Fruit fly (Drosophila melanogaster): ENCODE measurements around the gene CG6656.

The CG6656 gene

DNA sequence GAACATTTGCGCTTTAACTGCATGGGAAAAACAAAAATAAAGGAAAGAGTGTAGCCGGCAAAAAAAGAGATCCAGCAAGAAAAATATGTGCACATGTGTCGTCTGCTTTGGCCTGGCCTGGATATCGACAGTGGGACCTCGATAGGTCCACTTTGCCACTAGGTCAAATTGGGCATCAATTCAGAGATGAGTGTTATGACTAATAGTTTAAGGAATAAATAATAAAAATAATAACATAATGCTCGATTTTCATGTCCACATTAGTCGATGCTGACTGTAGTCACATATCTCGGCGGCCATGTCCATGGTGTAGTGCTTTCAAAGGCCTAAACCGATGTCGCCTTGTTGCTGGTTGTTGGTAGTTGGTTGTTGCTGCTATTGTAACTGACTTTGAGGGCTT lies 22.5 kb downstream of the CG6656 start (continued):
- peak; percentile 6 for TF ChIP-seq Hr38 (GFP tag; optimal IDR thresholded peaks at IDR 0.05)
- TF ChIP-seq CG31627 (GFP tag; optimal IDR thresholded peaks at IDR 0.05) = peak; percentile 87
- TF ChIP-seq Gug (GFP tag; IDR thresholded peaks at IDR 0.05) = peak; percentile 94
- TF ChIP-seq CG6808 (GFP tag; optimal IDR thresholded peaks at IDR 0.05) = peak; percentile 96
- TF ChIP-seq fd85E (GFP tag; optimal IDR thresholded peaks at IDR 0.05) = peak; percentile 76
- TF ChIP-seq CG9139 (GFP tag; optimal IDR thresholded peaks at IDR 0.05) = peak; percentile 93
- peak; percentile 96 for TF ChIP-seq CG3032 (tag; optimal IDR thresholded peaks at IDR 0.05)
- TF ChIP-seq CG10631 (GFP tag; optimal IDR thresholded peaks at IDR 0.05) = peak; percentile 98
- TF ChIP-seq Sox15 (GFP tag; optimal IDR thresholded peaks at IDR 0.05) = peak; percentile 81
- peak; percentile 90 for TF ChIP-seq dac (GFP tag; optimal IDR thresholded peaks at IDR 0.05)
- peak; percentile 63 for TF ChIP-seq Blimp-1 (GFP tag; optimal IDR thresholded peaks at IDR 0.05)
- peak; percentile 90 for TF ChIP-seq CG11762 (GFP tag; optimal IDR thresholded peaks at IDR 0.05; ENCODE audit: insufficient read depth)
- peak; percentile 98 for TF ChIP-seq CG15336 (GFP tag; IDR thresholded peaks at IDR 0.05)
- peak; percentile 95 for TF ChIP-seq spab (GFP tag; optimal IDR thresholded peaks at IDR 0.05)
- TF ChIP-seq OdsH (GFP tag; optimal IDR thresholded peaks at IDR 0.05) = peak; percentile 95
- TF ChIP-seq CG32006 (GFP tag; optimal IDR thresholded peaks at IDR 0.05) = peak; percentile 96

DNA sequence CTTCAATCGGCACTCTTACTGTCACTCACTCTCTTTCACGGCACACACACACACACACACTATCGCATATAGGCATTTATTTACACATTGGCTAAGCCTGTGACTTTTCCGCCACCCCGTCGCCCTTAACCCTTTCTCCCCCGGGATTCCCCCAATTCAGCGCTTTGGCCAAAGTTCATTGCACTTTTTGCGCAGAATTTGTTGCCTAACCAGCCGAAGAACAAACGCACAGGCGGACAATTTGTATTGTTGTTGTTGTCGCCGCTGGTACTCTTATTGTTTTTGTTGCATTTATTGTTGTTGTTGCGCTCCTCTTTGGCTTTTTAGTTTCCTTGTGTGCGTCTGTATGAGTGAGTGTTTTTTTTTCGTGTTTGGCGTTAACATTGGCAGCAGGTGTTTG lies 23.7 kb downstream of the CG6656 start:
- no peak for TF ChIP-seq vri (GFP tag; optimal IDR thresholded peaks at IDR 0.05)
- no peak for TF ChIP-seq pdm3 (GFP tag; optimal IDR thresholded peaks at IDR 0.05)
- no peak for TF ChIP-seq net (GFP tag; optimal IDR thresholded peaks at IDR 0.05)
- no peak for TF ChIP-seq Gug (GFP tag; IDR thresholded peaks at IDR 0.05)
- no peak for TF ChIP-seq Blimp-1 (GFP tag; optimal IDR thresholded peaks at IDR 0.05)

DNA sequence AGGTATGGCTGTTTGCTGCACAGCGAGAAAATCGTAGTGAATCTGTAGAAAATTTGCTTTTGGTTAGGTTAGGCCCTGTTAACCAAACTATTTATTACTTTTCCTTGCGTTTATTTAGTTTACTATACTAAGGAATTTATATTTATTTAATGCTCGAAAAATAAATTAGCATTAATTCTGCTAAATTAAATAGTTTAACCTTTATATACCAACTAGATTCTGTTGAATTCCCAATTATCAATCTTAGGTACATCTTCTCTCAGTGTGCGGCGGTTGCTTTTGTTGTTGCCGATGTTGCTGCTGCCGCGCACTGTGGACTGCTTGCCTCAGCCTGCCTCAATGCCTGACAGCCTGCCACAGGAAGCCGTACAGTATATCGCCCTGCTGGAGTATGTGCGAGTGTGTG lies 24.1 kb downstream of the CG6656 start:
- TF ChIP-seq spab (GFP tag; optimal IDR thresholded peaks at IDR 0.05) = peak; percentile 65
- TF ChIP-seq dac (GFP tag; optimal IDR thresholded peaks at IDR 0.05) = peak; percentile 12
- TF ChIP-seq svp (GFP tag) = peak; percentile 76
- TF ChIP-seq lz (GFP tag; optimal IDR thresholded peaks at IDR 0.05) = peak; percentile 56
- TF ChIP-seq achi (GFP tag; optimal IDR thresholded peaks at IDR 0.05) = peak; percentile 61
- peak; percentile 50 for TF ChIP-seq net (GFP tag; optimal IDR thresholded peaks at IDR 0.05)
- TF ChIP-seq topi (GFP tag; optimal IDR thresholded peaks at IDR 0.05) = peak; percentile 70
- TF ChIP-seq CG3919 (GFP tag; optimal IDR thresholded peaks at IDR 0.05) = peak; percentile 77
- TF ChIP-seq CG15336 (GFP tag; IDR thresholded peaks at IDR 0.05) = peak; percentile 61
- peak; percentile 40 for TF ChIP-seq CG34406 (GFP tag; optimal IDR thresholded peaks at IDR 0.05)
- peak; percentile 43 for TF ChIP-seq CG4318 (GFP tag; optimal IDR thresholded peaks at IDR 0.05)
- TF ChIP-seq CG11762 (GFP tag; optimal IDR thresholded peaks at IDR 0.05; ENCODE audit: insufficient read depth) = peak; percentile 51
- TF ChIP-seq ss (GFP tag; optimal IDR thresholded peaks at IDR 0.05) = peak; percentile 66 to 74
- peak; percentile 60 for TF ChIP-seq CG6792 (GFP tag; optimal IDR thresholded peaks at IDR 0.05)
- TF ChIP-seq CG11902 (GFP tag; optimal IDR thresholded peaks at IDR 0.05) = peak; percentile 35
- TF ChIP-seq vri (GFP tag; optimal IDR thresholded peaks at IDR 0.05) = no peak
- TF ChIP-seq Gug (GFP tag; IDR thresholded peaks at IDR 0.05) = peak; percentile 60
- TF ChIP-seq CG6276 (GFP tag; optimal IDR thresholded peaks at IDR 0.05) = peak; percentile 54
- TF ChIP-seq OdsH (GFP tag; optimal IDR thresholded peaks at IDR 0.05) = peak; percentile 68
- peak; percentile 60 for TF ChIP-seq cyc (GFP tag; optimal IDR thresholded peaks at IDR 0.05)
- peak; percentile 92 for TF ChIP-seq Eip78C (GFP tag)
- TF ChIP-seq CG6854 (GFP tag; optimal IDR thresholded peaks at IDR 0.05) = peak; percentile 17
- peak; percentile 61 for TF ChIP-seq CG8319 (GFP tag; optimal IDR thresholded peaks at IDR 0.05)
- TF ChIP-seq CG6808 (GFP tag; optimal IDR thresholded peaks at IDR 0.05) = peak; percentile 87
- peak; percentile 73 for TF ChIP-seq Eip75B (GFP tag; optimal IDR thresholded peaks at IDR 0.05)
- TF ChIP-seq Lpt (GFP tag; optimal IDR thresholded peaks at IDR 0.05) = peak; percentile 50
- TF ChIP-seq CG32006 (GFP tag; optimal IDR thresholded peaks at IDR 0.05) = peak; percentile 69
- peak; percentile 31 for TF ChIP-seq CG9139 (GFP tag; optimal IDR thresholded peaks at IDR 0.05)
- peak; percentile 71 for TF ChIP-seq CG10631 (GFP tag; optimal IDR thresholded peaks at IDR 0.05)
- peak; percentile 88 for TF ChIP-seq CG3032 (tag; optimal IDR thresholded peaks at IDR 0.05)
- peak; percentile 69; the same call in 2 of the 3 replicates for TF ChIP-seq CG8119 (GFP tag; IDR thresholded peaks at IDR 0.05)
- peak; percentile 64 for TF ChIP-seq fd59A (GFP tag; optimal IDR thresholded peaks at IDR 0.05)
- peak; percentile 55 for TF ChIP-seq Met (GFP tag; optimal IDR thresholded peaks at IDR 0.05)
- peak; percentile 57 for TF ChIP-seq acj6 (GFP tag; optimal IDR thresholded peaks at IDR 0.05)
- no peak for TF ChIP-seq Sox15 (GFP tag; optimal IDR thresholded peaks at IDR 0.05)
- no peak for TF ChIP-seq Ets21C (GFP tag; optimal IDR thresholded peaks at IDR 0.05)
- peak in 1 of 2 experiments; percentile 54 for TF ChIP-seq salr (GFP tag; optimal IDR thresholded peaks at IDR 0.05)
- peak; percentile 80 for TF ChIP-seq dsx (GFP tag; optimal IDR thresholded peaks at IDR 0.05; ENCODE audit: poor library complexity, severe bottlenecking)
- 0 out of 2 replicates have a peak, but pooled peaks have one; percentile 32 for TF ChIP-seq CG11294 (GFP tag; IDR thresholded peaks at IDR 0.05)
- peak; percentile 45 for TF ChIP-seq CG7368 (GFP tag; optimal IDR thresholded peaks at IDR 0.05)
- no peak for TF ChIP-seq Hr38 (GFP tag; optimal IDR thresholded peaks at IDR 0.05)
